Worm (Caenorhabditis elegans) whole organism, mixed stage, embryonic: ENCODE data around the gene zmp-2.
"Not testable (repeated sequence)": the region's sequence is repeated elsewhere in the genome, so short reads cannot be mapped to it uniquely, and the experiment has no call there.

ENCODE experiments used
- M03D4.4 ChIP-seq: sonication (generic microtip); optimal IDR thresholded peaks from 2 replicates; lab custom pipeline; 2017; ENCODE audit warnings: mild to moderate bottlenecking, missing genetic modification characterization, missing compliant biosample characterization
- bed-3 ChIP-seq: fragments of 200-800 bp; sonication (Bioruptor generic); optimal IDR thresholded peaks from 3 replicates; lab custom pipeline; 2018; ENCODE audit warnings: mild to moderate bottlenecking, missing genetic modification characterization, moderate library complexity, missing compliant biosample characterization
- blmp-1 ChIP-seq: fragments of 150-350 bp; optimal IDR thresholded peaks from 2 replicates; lab custom pipeline; 2014; ENCODE audit warnings: missing biosample characterization, missing genetic modification characterization
- ceh-39 ChIP-seq: fragments of 150-350 bp; optimal IDR thresholded peaks from 2 replicates; lab custom pipeline; 2014; ENCODE audit warnings: missing biosample characterization, missing genetic modification characterization
- ceh-43 ChIP-seq: fragments of 200-800 bp; sonication (Bioruptor generic); optimal IDR thresholded peaks from 2 replicates; lab custom pipeline; 2018; ENCODE audit warnings: mild to moderate bottlenecking, missing genetic modification characterization, moderate library complexity, missing compliant biosample characterization
- ceh-83 ChIP-seq: fragments of 200-800 bp; sonication (Bioruptor generic); optimal IDR thresholded peaks from 2 replicates; lab custom pipeline; 2018; ENCODE audit warnings: mild to moderate bottlenecking, missing genetic modification characterization, missing compliant biosample characterization
- ces-1 ChIP-seq: fragments of 150-350 bp; optimal IDR thresholded peaks from 2 replicates; lab custom pipeline; 2014; ENCODE audit warnings: missing biosample characterization, missing genetic modification reagents, missing genetic modification characterization
- cnd-1 ChIP-seq: fragments of 200-800 bp; sonication (Bioruptor generic); optimal IDR thresholded peaks from 2 replicates; lab custom pipeline; 2018; ENCODE audit warnings: mild to moderate bottlenecking, missing genetic modification characterization, missing compliant biosample characterization
- drap-1 ChIP-seq: fragments of 200-800 bp; sonication (Bioruptor generic); optimal IDR thresholded peaks from 3 replicates; lab custom pipeline; 2018; ENCODE audit warnings: mild to moderate bottlenecking, missing genetic modification characterization, missing compliant biosample characterization
- elt-3 ChIP-seq: fragments of 150-350 bp; optimal IDR thresholded peaks from 2 replicates; lab custom pipeline; 2014; ENCODE audit warnings: missing biosample characterization, missing genetic modification characterization
- flh-1 ChIP-seq: fragments of 200-800 bp; sonication (Bioruptor generic); optimal IDR thresholded peaks from 2 replicates; lab custom pipeline; 2018; ENCODE audit warnings: mild to moderate bottlenecking, missing genetic modification characterization, moderate library complexity, missing compliant biosample characterization
- ham-2 ChIP-seq: fragments of 200-800 bp; sonication (Bioruptor generic); optimal IDR thresholded peaks from 2 replicates; lab custom pipeline; 2018; ENCODE audit warnings: mild to moderate bottlenecking, missing genetic modification characterization, missing compliant biosample characterization
- hlh-1 ChIP-seq: fragments of 150-350 bp; optimal IDR thresholded peaks from 2 replicates; lab custom pipeline; 2014; ENCODE audit warnings: missing biosample characterization, missing genetic modification reagents, missing genetic modification characterization
- lin-32 ChIP-seq: fragments of 200-800 bp; sonication (Bioruptor generic); optimal IDR thresholded peaks from 2 replicates; lab custom pipeline; 2018; ENCODE audit warnings: mild to moderate bottlenecking, missing genetic modification characterization, missing compliant biosample characterization
- lsy-2 ChIP-seq: fragments of 150-350 bp; optimal IDR thresholded peaks from 2 replicates; lab custom pipeline; 2014; ENCODE audit warnings: missing biosample characterization, missing genetic modification characterization
- mab-5 ChIP-seq: fragments of 150-350 bp; optimal IDR thresholded peaks from 2 replicates; lab custom pipeline; 2014; ENCODE audit warnings: missing biosample characterization, missing genetic modification characterization
- mep-1 ChIP-seq: fragments of 150-350 bp; optimal IDR thresholded peaks from 2 replicates; lab custom pipeline; 2017; ENCODE audit warnings: missing biosample characterization, missing genetic modification reagents, missing genetic modification characterization, inconsistent platforms
- nhr-12 ChIP-seq: fragments of 150-350 bp; optimal IDR thresholded peaks from 2 replicates; lab custom pipeline; 2014; ENCODE audit warnings: missing biosample characterization, missing genetic modification characterization
- nhr-2 ChIP-seq: fragments of 150-350 bp; optimal IDR thresholded peaks from 2 replicates; lab custom pipeline; 2014; ENCODE audit warnings: missing biosample characterization, missing genetic modification characterization
- nhr-237 ChIP-seq: fragments of 150-350 bp; optimal IDR thresholded peaks from 2 replicates; lab custom pipeline; 2014; ENCODE audit warnings: missing biosample characterization, missing genetic modification characterization
- nhr-28 ChIP-seq: fragments of 150-350 bp; optimal IDR thresholded peaks from 2 replicates; lab custom pipeline; 2014; ENCODE audit warnings: missing biosample characterization, missing genetic modification characterization
- nhr-76 ChIP-seq: sonication (generic microtip); optimal IDR thresholded peaks from 2 replicates; lab custom pipeline; 2017; ENCODE audit warnings: missing biosample characterization, missing genetic modification characterization
- pha-4 ChIP-seq: fragments of 150-350 bp; optimal IDR thresholded peaks from 2 replicates; lab custom pipeline; 2018; ENCODE audit warnings: missing biosample characterization, missing genetic modification reagents, missing genetic modification characterization
- sem-2 ChIP-seq: fragments of 200-800 bp; sonication (Bioruptor generic); optimal IDR thresholded peaks from 2 replicates; lab custom pipeline; 2018; ENCODE audit warnings: mild to moderate bottlenecking, missing genetic modification characterization, missing compliant biosample characterization
- snpc-4 ChIP-seq: fragments of 150-350 bp; optimal IDR thresholded peaks from 2 replicates; lab custom pipeline; 2014; ENCODE audit warnings: missing biosample characterization, missing genetic modification characterization
- sptf-1 ChIP-seq: sonication (generic microtip); optimal IDR thresholded peaks from 2 replicates; lab custom pipeline; 2017; ENCODE audit warnings: mild to moderate bottlenecking, missing genetic modification characterization, moderate library complexity, missing compliant biosample characterization
- tbx-8 ChIP-seq: fragments of 200-800 bp; sonication (Bioruptor generic); optimal IDR thresholded peaks from 2 replicates; lab custom pipeline; 2018; ENCODE audit warnings: mild to moderate bottlenecking, missing genetic modification characterization, moderate library complexity, missing compliant biosample characterization
- unc-39 ChIP-seq: fragments of 150-350 bp; optimal IDR thresholded peaks from 2 replicates; lab custom pipeline; 2014; ENCODE audit warnings: missing biosample characterization, missing genetic modification characterization
- unc-62 ChIP-seq: fragments of 150-350 bp; optimal IDR thresholded peaks from 2 replicates; lab custom pipeline; 2014; ENCODE audit warnings: missing biosample characterization, missing genetic modification reagents, missing genetic modification characterization
- ztf-11 ChIP-seq: fragments of 150-350 bp; optimal IDR thresholded peaks from 2 replicates; lab custom pipeline; 2014; ENCODE audit warnings: missing biosample characterization, missing genetic modification characterization

The zmp-2 gene

DNA sequence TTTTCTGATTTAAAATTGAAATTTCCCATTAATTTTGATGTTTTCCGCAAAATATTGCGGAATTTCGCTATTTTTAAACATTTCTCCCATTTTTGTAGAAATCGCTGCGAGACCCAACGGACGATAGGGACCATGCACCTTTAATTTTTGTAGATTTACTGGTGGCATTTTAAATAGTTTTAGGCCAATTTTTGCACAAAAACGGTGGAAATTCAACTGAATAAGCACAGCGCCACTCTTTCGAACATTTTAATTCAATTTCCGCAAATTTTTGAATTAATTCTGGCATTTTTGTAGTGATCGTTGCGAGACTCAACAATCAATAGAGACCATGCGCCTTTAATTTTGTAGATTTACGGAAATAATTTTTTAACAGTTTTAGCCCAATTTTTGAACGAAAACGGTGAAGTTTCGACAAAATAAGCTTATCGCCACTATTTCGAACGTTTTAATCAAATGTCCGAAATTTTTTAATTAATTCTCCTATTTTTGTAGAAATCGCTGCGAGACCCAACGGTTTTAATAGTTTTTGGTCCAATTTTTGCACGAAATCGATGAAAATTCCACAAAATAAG is 37.6 kb upstream of the zmp-2 start:
- no peak for TF ChIP-seq nhr-76
- no peak for TF ChIP-seq ham-2 (GFP tag; lab: Kevin White, UChicago)
- no peak for TF ChIP-seq snpc-4
- TF ChIP-seq mab-5 (tag; lab: Kevin White, UChicago) = no peak
- TF ChIP-seq elt-3 (tag; lab: Kevin White, UChicago) = no peak
- TF ChIP-seq lin-32 (GFP tag; lab: Kevin White, UChicago) = no peak
- TF ChIP-seq M03D4.4 = no peak
- TF ChIP-seq ceh-83 = no peak
- TF ChIP-seq nhr-2 (tag; lab: Kevin White, UChicago) = no peak
- TF ChIP-seq ztf-11 (tag; lab: Kevin White, UChicago) = no peak
- TF ChIP-seq sem-2 = no peak
- no peak for TF ChIP-seq pha-4 (tag; lab: Kevin White, UChicago)
- no peak for TF ChIP-seq mep-1 (tag; lab: Kevin White, UChicago)
- TF ChIP-seq nhr-237 = no peak
- TF ChIP-seq ces-1 = no peak
- no peak for TF ChIP-seq nhr-28 (tag; lab: Kevin White, UChicago)
- no peak for TF ChIP-seq blmp-1
- no peak for TF ChIP-seq drap-1 (GFP tag; lab: Kevin White, UChicago)
- no peak for TF ChIP-seq bed-3 (GFP tag; lab: Kevin White, UChicago)

DNA sequence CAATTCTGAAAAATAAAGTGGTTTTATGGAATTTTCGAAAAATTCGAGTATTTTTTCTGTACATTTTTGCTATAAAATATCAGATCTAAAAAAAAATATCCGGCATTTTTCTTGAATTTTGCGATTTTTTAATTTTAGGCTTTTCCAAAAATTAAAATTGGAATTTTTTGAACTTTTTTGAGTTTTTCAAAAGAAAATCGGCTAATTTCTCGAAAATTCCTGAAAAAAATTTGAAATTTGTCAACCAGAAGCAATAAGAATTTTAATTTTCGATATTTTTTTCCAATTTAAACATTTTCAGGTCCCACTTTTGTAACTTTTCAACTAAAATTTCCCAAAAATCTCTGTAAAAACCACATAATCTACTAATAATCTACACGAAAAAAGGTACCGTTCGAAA is 32.5 kb upstream of the zmp-2 start, which contains the start of gene Y71H2B.11:
Gene Y71H2B.11 (plus strand): TSS at position 301 of the 400 bp plus-strand sequence.
- TF ChIP-seq unc-39 (tag; lab: Kevin White, UChicago) (no peak), tbx-8 (GFP tag; lab: Kevin White, UChicago) (no peak), ztf-11 (tag; lab: Kevin White, UChicago) (no peak), pha-4 (tag; lab: Kevin White, UChicago) (no peak), nhr-76 (no peak), snpc-4 (no peak), bed-3 (GFP tag; lab: Kevin White, UChicago) (no peak), lin-32 (GFP tag; lab: Kevin White, UChicago) (no peak), elt-3 (tag; lab: Kevin White, UChicago) (no peak), mep-1 (tag; lab: Kevin White, UChicago) (no peak), blmp-1 (no peak), drap-1 (GFP tag; lab: Kevin White, UChicago) (no peak), flh-1 (GFP tag; lab: Kevin White, UChicago) (no peak), unc-62 (GFP tag; lab: Kevin White, UChicago) (no peak), ceh-43 (GFP tag; lab: Kevin White, UChicago) (no peak), lsy-2 (tag; lab: Kevin White, UChicago) (no peak), sptf-1 (tag; lab: Kevin White, UChicago) (no peak), ceh-39 (tag; lab: Kevin White, UChicago) (no peak)

DNA sequence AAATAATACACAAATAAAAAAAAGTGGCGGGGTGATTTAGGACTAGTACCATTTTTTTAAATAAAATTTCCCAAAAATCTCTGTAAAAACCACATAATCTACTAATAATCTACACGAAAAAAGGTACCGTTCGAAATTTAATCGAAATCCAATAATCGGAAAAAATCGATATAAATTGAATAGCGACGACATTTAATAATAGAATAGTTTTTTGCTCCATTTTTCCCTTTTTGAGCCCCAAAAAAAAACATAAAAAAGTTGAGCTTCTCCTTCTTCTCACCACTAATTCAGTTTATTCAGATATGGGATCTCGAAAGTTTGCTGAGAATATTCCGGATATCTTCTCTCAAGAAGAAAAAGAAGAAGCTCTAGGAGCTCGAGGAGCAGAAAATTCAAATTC is 28.5 kb upstream of the zmp-2 start, which contains the start of gene Y71H2B.5:
Gene Y71H2B.5 (plus strand): TSS at position 301 of the 400 bp plus-strand sequence.
- TF ChIP-seq nhr-237; drap-1 (GFP tag; lab: Kevin White, UChicago); mab-5 (tag; lab: Kevin White, UChicago): not testable (repeated sequence)

DNA sequence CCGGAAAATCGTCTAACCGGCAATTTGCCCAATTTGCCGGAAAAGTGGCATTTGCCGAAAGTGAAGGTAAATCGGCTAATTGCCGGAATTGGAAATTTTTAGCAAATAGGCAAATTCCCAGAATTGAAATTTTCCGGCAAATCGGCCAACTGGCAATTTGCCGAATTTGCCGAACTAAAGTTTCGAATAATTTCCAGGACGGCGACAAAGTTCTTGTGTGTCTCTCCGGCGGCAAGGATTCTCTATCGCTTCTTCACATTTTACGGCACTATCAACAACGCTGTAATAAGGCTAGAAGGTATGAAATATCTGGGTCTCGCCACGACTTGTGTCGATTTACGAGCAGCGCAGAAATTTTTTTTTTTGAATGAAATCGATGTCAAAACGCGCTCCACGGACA is 20.0 kb upstream of the zmp-2 start:
- TF ChIP-seq nhr-12 (no peak), ham-2 (GFP tag; lab: Kevin White, UChicago) (no peak), unc-62 (GFP tag; lab: Kevin White, UChicago) (no peak)

DNA sequence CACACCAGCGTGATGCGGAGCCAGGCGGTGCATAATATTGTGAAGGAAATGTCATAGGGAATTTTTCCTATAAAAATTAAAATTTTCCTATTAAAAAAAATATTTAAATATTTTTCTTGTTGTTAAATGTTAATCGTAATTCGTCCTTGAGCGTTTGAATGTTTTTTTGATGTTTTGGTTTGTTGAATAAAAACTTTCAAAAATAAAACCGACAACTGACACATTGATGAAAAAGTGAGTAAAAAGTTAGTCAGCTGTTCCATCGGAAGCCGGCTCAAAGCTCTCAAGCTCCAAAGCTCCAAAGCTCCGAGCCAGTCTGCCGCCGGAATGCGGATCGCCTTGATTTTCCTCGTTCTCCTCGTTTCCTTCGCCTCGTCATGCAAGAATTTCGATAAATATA is 17.5 kb upstream of the zmp-2 start, which contains the start of gene Y71H2B.4:
Gene Y71H2B.4 (plus strand): TSS at position 301 of the 400 bp plus-strand sequence.
- TF ChIP-seq hlh-1 (tag; lab: Kevin White, UChicago) (peak; percentile 77), lsy-2 (tag; lab: Kevin White, UChicago) (no peak)

DNA sequence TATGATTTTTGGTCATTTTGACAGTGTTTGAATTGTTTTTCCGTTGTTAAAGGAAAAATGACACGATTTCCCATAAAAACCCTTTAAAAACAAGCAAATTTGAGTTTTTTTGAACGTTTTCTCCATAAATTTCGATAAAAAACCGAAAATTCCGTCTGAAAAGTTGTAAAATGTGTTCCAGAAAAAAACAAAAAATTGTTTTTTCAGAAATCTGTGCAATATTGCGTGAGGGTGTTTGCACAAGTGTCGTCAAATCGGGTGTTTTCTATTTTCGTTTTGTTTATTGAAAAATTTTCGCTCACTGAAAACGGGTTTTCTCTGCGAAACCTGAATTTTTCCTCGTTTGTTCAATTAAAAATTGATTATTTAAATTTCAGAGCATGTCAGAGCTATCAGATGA is 16.6 kb upstream of the zmp-2 start, which contains the start of gene ppfr-4:
Gene ppfr-4 (plus strand): TSS at position 378 of the 400 bp plus-strand sequence.
- no peak for TF ChIP-seq cnd-1
- TF ChIP-seq ces-1 = peak; percentile 20
